Fruit fly (Drosophila melanogaster) whole organism, pupa: ENCODE data around the gene siz.

Source experiments
- CG13204 ChIP-seq: fragments of 200-800 bp; sonication (Bioruptor generic); optimal IDR thresholded peaks from 2 replicates; lab custom pipeline; 2018; ENCODE audit warnings: missing biosample characterization, mild to moderate bottlenecking, missing genetic modification characterization, moderate library complexity
- CG14655 ChIP-seq: fragments of 200-800 bp; sonication (Bioruptor generic); optimal IDR thresholded peaks from 3 replicates; lab custom pipeline; 2017; ENCODE audit warnings: mild to moderate bottlenecking, missing biosample characterization, missing genetic modification reagents, missing genetic modification characterization
- CG17806 ChIP-seq: fragments of 200-800 bp; sonication (Bioruptor generic); optimal IDR thresholded peaks from 2 replicates; lab custom pipeline; 2018; ENCODE audit warnings: missing biosample characterization, mild to moderate bottlenecking, missing genetic modification characterization, moderate library complexity
- CG32121 ChIP-seq: fragments of 200-800 bp; sonication (Bioruptor generic); IDR thresholded peaks from 2 replicates; pipeline ENCODE4 v1.3.6; 2022; ENCODE audit warnings: missing biosample characterization, missing genetic modification characterization
- CG4496 ChIP-seq: fragments of 200-800 bp; sonication (Bioruptor generic); IDR thresholded peaks from 3 replicates; pipeline ENCODE4 v1.3.6; 2022; ENCODE audit warnings: missing biosample characterization, missing genetic modification characterization
- CG8301 ChIP-seq: fragments of 200-800 bp; sonication (Bioruptor generic); optimal IDR thresholded peaks from 2 replicates; lab custom pipeline; 2018; ENCODE audit warnings: missing biosample characterization, mild to moderate bottlenecking, missing genetic modification characterization
- D1 ChIP-seq: fragments of 200-800 bp; sonication (Bioruptor generic); optimal IDR thresholded peaks from 2 replicates; lab custom pipeline; 2018; ENCODE audit warnings: missing biosample characterization, mild to moderate bottlenecking, missing genetic modification characterization, moderate library complexity
- Ets98B ChIP-seq: fragments of 200-800 bp; sonication (Bioruptor generic); IDR thresholded peaks from 2 replicates; pipeline ENCODE4 v1.3.6; 2022; ENCODE audit warnings: missing biosample characterization, missing genetic modification characterization
- Pif1A ChIP-seq: fragments of 200-800 bp; sonication (Bioruptor generic); optimal IDR thresholded peaks from 3 replicates; lab custom pipeline; 2016; ENCODE audit warnings: missing biosample characterization, missing genetic modification characterization
- Pif1B ChIP-seq: fragments of 200-800 bp; sonication (Bioruptor generic); optimal IDR thresholded peaks from 3 replicates; lab custom pipeline; 2016; ENCODE audit warnings: missing biosample characterization, missing genetic modification characterization
- Snoo ChIP-seq: fragments of 200-800 bp; sonication (Bioruptor generic); optimal IDR thresholded peaks from 3 replicates; lab custom pipeline; 2017; ENCODE audit warnings: missing biosample characterization, mild to moderate bottlenecking, missing genetic modification characterization, inconsistent platforms
- fd96Ca ChIP-seq: fragments of 200-800 bp; sonication (Bioruptor generic); IDR thresholded peaks from 3 replicates; pipeline ENCODE4 v1.3.6; 2022; ENCODE audit warnings: missing biosample characterization, missing genetic modification characterization
- gl ChIP-seq: fragments of 200-800 bp; sonication (Bioruptor generic); optimal IDR thresholded peaks from 2 replicates; lab custom pipeline; 2018; ENCODE audit warnings: missing biosample characterization, mild to moderate bottlenecking, missing genetic modification characterization
- rn ChIP-seq: fragments of 200-800 bp; sonication (Bioruptor generic); IDR thresholded peaks from 2 replicates; pipeline ENCODE4 v1.3.6; 2022; ENCODE audit warnings: missing biosample characterization, missing genetic modification characterization

dm6 chr3L:20999639-21000038 is 34.7 kb upstream of the siz start:
- TF ChIP-seq D1 (tag; lab: Kevin White, UChicago) (no peak), rn (GFP tag; lab: Robert Waterston, UW) (no peak), fd96Ca (no peak), Pif1A (GFP tag; lab: Kevin White, UChicago) (no peak), Pif1B (no peak), Snoo (tag; lab: Kevin White, UChicago) (no peak), Ets98B (GFP tag; lab: Robert Waterston, UW) (no peak), CG14655 (GFP tag; lab: Kevin White, UChicago) (no peak), CG32121 (GFP tag; lab: Robert Waterston, UW) (no peak), gl (tag; lab: Kevin White, UChicago) (no peak), CG4496 (GFP tag; lab: Robert Waterston, UW) (no peak), CG8301 (tag; lab: Kevin White, UChicago) (no peak), CG17806 (tag; lab: Kevin White, UChicago) (no peak), CG13204 (no peak)
